Worm (Caenorhabditis elegans) whole organism, L1 larva: ENCODE measurements around the gene dph-1.
A peak's percentile ranks its signal among the peaks of the same experiment; 100 is the strongest.

Source experiments
- C04F5.9 ChIP-seq: sonication (generic microtip); optimal IDR thresholded peaks from 2 replicates; lab custom pipeline; 2016; ENCODE audit warnings: missing genetic modification characterization, missing compliant biosample characterization
- Y116A8C.19 ChIP-seq: sonication (generic microtip); optimal IDR thresholded peaks from 2 replicates; lab custom pipeline; 2016; ENCODE audit warnings: missing compliant biosample characterization, missing genetic modification characterization, borderline replicate concordance
- aha-1 ChIP-seq: fragments of 150-350 bp; optimal IDR thresholded peaks from 2 replicates; lab custom pipeline; 2014; ENCODE audit warnings: missing biosample characterization, missing genetic modification characterization
- aly-2 ChIP-seq: fragments of 150-350 bp; optimal IDR thresholded peaks from 2 replicates; lab custom pipeline; 2014; ENCODE audit warnings: missing biosample characterization, missing genetic modification characterization
- ama-1 ChIP-seq: fragments of 150-350 bp; optimal IDR thresholded peaks from 2 replicates; lab custom pipeline; 2014
- blmp-1 ChIP-seq: fragments of 150-350 bp; optimal IDR thresholded peaks from 2 replicates; lab custom pipeline; 2014; ENCODE audit warnings: missing biosample characterization, missing genetic modification characterization
- ceh-63 ChIP-seq: fragments of 200-800 bp; sonication (Bioruptor generic); optimal IDR thresholded peaks from 2 replicates; lab custom pipeline; 2018; ENCODE audit warnings: mild to moderate bottlenecking, missing genetic modification characterization, missing compliant biosample characterization
- ceh-8 ChIP-seq: fragments of 200-800 bp; sonication (Bioruptor generic); optimal IDR thresholded peaks from 2 replicates; lab custom pipeline; 2018; ENCODE audit warnings: mild to moderate bottlenecking, missing genetic modification characterization, moderate library complexity, missing compliant biosample characterization
- ceh-82 ChIP-seq, 3 experiments: fragments of 150-350 bp in 1 of 3; sonication (generic microtip) in 2 of 3; optimal IDR thresholded peaks; 2 replicates each; lab custom pipeline; 2014 to 2017; ENCODE audit warnings: missing biosample characterization in 3 of 3, missing genetic modification characterization in 3 of 3
- ceh-88 ChIP-seq: fragments of 200-800 bp; sonication (Bioruptor generic); IDR thresholded peaks from 2 replicates; pipeline ENCODE4 v1.3.6; 2022; ENCODE audit warnings: missing genetic modification characterization, missing compliant biosample characterization
- ceh-90 ChIP-seq: sonication (generic microtip); optimal IDR thresholded peaks from 2 replicates; lab custom pipeline; 2016; ENCODE audit warnings: missing genetic modification characterization, missing compliant biosample characterization
- efl-1 ChIP-seq, 4 experiments: fragments of 150-350 bp; optimal IDR thresholded peaks in 3 of 4; peaks in 1 of 4; 1 replicate in 1 of 4; 2 replicates in 3 of 4; lab custom pipeline; 2014; ENCODE audit warnings: missing biosample characterization in 2 of 4, missing genetic modification characterization in 2 of 4, missing genetic modification reagents in 2 of 4
- elt-3 ChIP-seq, 6 experiments: fragments of 150-350 bp in 1 of 6; sonication (generic microtip); optimal IDR thresholded peaks; 2 replicates each; lab custom pipeline; 2017 to 2018; ENCODE audit warnings: missing biosample characterization in 6 of 6, missing genetic modification characterization in 6 of 6, inconsistent platforms in 1 of 6
- ets-5 ChIP-seq: fragments of 200-800 bp; sonication (Bioruptor generic); IDR thresholded peaks from 2 replicates; pipeline ENCODE4 v1.3.6; 2022; ENCODE audit warnings: missing genetic modification characterization, missing compliant biosample characterization
- fkh-10 ChIP-seq: sonication (generic microtip); optimal IDR thresholded peaks from 2 replicates; lab custom pipeline; 2017; ENCODE audit warnings: missing biosample characterization, missing genetic modification reagents, missing genetic modification characterization
- fos-1 ChIP-seq: fragments of 150-350 bp; optimal IDR thresholded peaks from 2 replicates; lab custom pipeline; 2014; ENCODE audit warnings: missing biosample characterization, missing genetic modification characterization
- hlh-4 ChIP-seq: sonication (generic microtip); optimal IDR thresholded peaks from 2 replicates; lab custom pipeline; 2016; ENCODE audit warnings: mild to moderate bottlenecking, missing genetic modification characterization, missing compliant biosample characterization
- hpl-2 ChIP-seq: fragments of 150-350 bp; optimal IDR thresholded peaks from 2 replicates; lab custom pipeline; 2014; ENCODE audit warnings: missing biosample characterization, missing genetic modification reagents, missing genetic modification characterization
- isw-1 ChIP-seq: fragments of 200-800 bp; sonication (Bioruptor generic); IDR thresholded peaks from 2 replicates; pipeline ENCODE4 v1.3.6; 2022; ENCODE audit warnings: missing genetic modification characterization, missing compliant biosample characterization
- jun-1 ChIP-seq: fragments of 150-350 bp; optimal IDR thresholded peaks from 2 replicates; lab custom pipeline; 2014; ENCODE audit warnings: missing biosample characterization, missing genetic modification reagents, missing genetic modification characterization
- lin-13 ChIP-seq: fragments of 150-350 bp; optimal IDR thresholded peaks from 2 replicates; lab custom pipeline; 2014; ENCODE audit warnings: missing biosample characterization, missing genetic modification reagents, missing genetic modification characterization
- lin-14 ChIP-seq: fragments of 200-800 bp; sonication (Bioruptor generic); optimal IDR thresholded peaks from 2 replicates; lab custom pipeline; 2018; ENCODE audit warnings: mild to moderate bottlenecking, missing genetic modification characterization, moderate library complexity, missing compliant biosample characterization
- lin-15B ChIP-seq: fragments of 150-350 bp; sonication (generic microtip); optimal IDR thresholded peaks from 3 replicates; lab custom pipeline; 2014; ENCODE audit warnings: missing biosample characterization, missing genetic modification characterization
- lin-35 ChIP-seq, 2 experiments: fragments of 150-350 bp; optimal IDR thresholded peaks; 2 replicates each; lab custom pipeline; 2014; ENCODE audit warnings: missing biosample characterization in 2 of 2, missing genetic modification characterization in 2 of 2, missing genetic modification reagents in 2 of 2
- lir-3 ChIP-seq: sonication (generic microtip); optimal IDR thresholded peaks from 2 replicates; lab custom pipeline; 2016; ENCODE audit warnings: mild to moderate bottlenecking, missing genetic modification characterization, moderate library complexity, missing compliant biosample characterization; ENCODE audit not compliant: poor library complexity
- lsy-2 ChIP-seq, 2 experiments: fragments of 150-350 bp; optimal IDR thresholded peaks; 2 replicates each; lab custom pipeline; 2014; ENCODE audit warnings: missing biosample characterization in 2 of 2, missing genetic modification characterization in 2 of 2
- mef-2 ChIP-seq: fragments of 150-350 bp; optimal IDR thresholded peaks from 2 replicates; lab custom pipeline; 2014; ENCODE audit warnings: missing biosample characterization, missing genetic modification characterization
- mep-1 ChIP-seq: fragments of 150-350 bp; optimal IDR thresholded peaks from 2 replicates; lab custom pipeline; 2014; ENCODE audit warnings: missing biosample characterization, missing genetic modification characterization
- nhr-11 ChIP-seq: fragments of 150-350 bp; optimal IDR thresholded peaks from 2 replicates; lab custom pipeline; 2014; ENCODE audit warnings: missing biosample characterization, missing genetic modification characterization
- nhr-12 ChIP-seq: sonication (generic microtip); optimal IDR thresholded peaks from 2 replicates; lab custom pipeline; 2017; ENCODE audit warnings: missing biosample characterization, missing genetic modification characterization
- nhr-20 ChIP-seq: sonication (generic microtip); optimal IDR thresholded peaks from 2 replicates; lab custom pipeline; 2016; ENCODE audit warnings: mild to moderate bottlenecking, missing genetic modification characterization, missing compliant biosample characterization
- nhr-237 ChIP-seq: fragments of 150-350 bp; optimal IDR thresholded peaks from 2 replicates; lab custom pipeline; 2014; ENCODE audit warnings: missing biosample characterization, missing genetic modification characterization
- nhr-47 ChIP-seq: sonication (generic microtip); optimal IDR thresholded peaks from 2 replicates; lab custom pipeline; 2016; ENCODE audit warnings: mild to moderate bottlenecking, missing genetic modification characterization, moderate library complexity, missing compliant biosample characterization
- nhr-71 ChIP-seq: sonication (generic microtip); optimal IDR thresholded peaks from 2 replicates; lab custom pipeline; 2016; ENCODE audit warnings: mild to moderate bottlenecking, missing genetic modification characterization, moderate library complexity, missing compliant biosample characterization
- nhr-85 ChIP-seq: sonication (generic microtip); peaks from one replicate; lab custom pipeline; 2016; ENCODE audit warnings: missing genetic modification characterization, inconsistent platforms, missing compliant biosample characterization
- nhr-90 ChIP-seq: sonication (generic microtip); optimal IDR thresholded peaks from 2 replicates; lab custom pipeline; 2016; ENCODE audit warnings: mild to moderate bottlenecking, missing genetic modification characterization, missing compliant biosample characterization; ENCODE audit not compliant: poor library complexity
- pax-3 ChIP-seq: fragments of 200-800 bp; sonication (Bioruptor generic); optimal IDR thresholded peaks from 2 replicates; lab custom pipeline; 2018; ENCODE audit warnings: mild to moderate bottlenecking, missing genetic modification characterization, moderate library complexity, missing compliant biosample characterization
- pqm-1 ChIP-seq: sonication (generic microtip); optimal IDR thresholded peaks from 3 replicates; lab custom pipeline; 2017; ENCODE audit warnings: missing biosample characterization, missing genetic modification characterization
- rnt-1 ChIP-seq: sonication (generic microtip); optimal IDR thresholded peaks from 2 replicates; lab custom pipeline; 2016; ENCODE audit warnings: mild to moderate bottlenecking, missing genetic modification characterization, moderate library complexity, missing compliant biosample characterization
- skn-1 ChIP-seq: fragments of 150-350 bp; optimal IDR thresholded peaks from 2 replicates; lab custom pipeline; 2014; ENCODE audit warnings: missing biosample characterization, missing genetic modification characterization
- snpc-4 ChIP-seq: fragments of 150-350 bp; optimal IDR thresholded peaks from 2 replicates; lab custom pipeline; 2014; ENCODE audit warnings: missing biosample characterization, missing genetic modification characterization
- snu-23 ChIP-seq: sonication (generic microtip); optimal IDR thresholded peaks from 2 replicates; lab custom pipeline; 2016; ENCODE audit warnings: missing genetic modification characterization, missing compliant biosample characterization
- sptf-1 ChIP-seq: fragments of 150-350 bp; optimal IDR thresholded peaks from 2 replicates; lab custom pipeline; 2014; ENCODE audit warnings: missing biosample characterization, missing genetic modification characterization
- sup-37 ChIP-seq: fragments of 200-800 bp; sonication (Bioruptor generic); optimal IDR thresholded peaks from 2 replicates; lab custom pipeline; 2018; ENCODE audit warnings: mild to moderate bottlenecking, missing genetic modification characterization, missing compliant biosample characterization
- swsn-7 ChIP-seq: sonication (generic microtip); optimal IDR thresholded peaks from 2 replicates; lab custom pipeline; 2016; ENCODE audit warnings: missing genetic modification characterization, missing compliant biosample characterization
- unc-30 ChIP-seq: sonication (generic microtip); optimal IDR thresholded peaks from 2 replicates; lab custom pipeline; 2017; ENCODE audit warnings: missing biosample characterization, missing genetic modification characterization
- unc-98 ChIP-seq: fragments of 200-800 bp; sonication (Bioruptor generic); IDR thresholded peaks from 2 replicates; pipeline ENCODE4 v1.3.6; 2022; ENCODE audit warnings: missing genetic modification characterization, missing compliant biosample characterization
- ztf-4 ChIP-seq: fragments of 150-350 bp; optimal IDR thresholded peaks from 2 replicates; lab custom pipeline; 2014; ENCODE audit warnings: missing biosample characterization, missing genetic modification characterization

dph-1 gene

DNA sequence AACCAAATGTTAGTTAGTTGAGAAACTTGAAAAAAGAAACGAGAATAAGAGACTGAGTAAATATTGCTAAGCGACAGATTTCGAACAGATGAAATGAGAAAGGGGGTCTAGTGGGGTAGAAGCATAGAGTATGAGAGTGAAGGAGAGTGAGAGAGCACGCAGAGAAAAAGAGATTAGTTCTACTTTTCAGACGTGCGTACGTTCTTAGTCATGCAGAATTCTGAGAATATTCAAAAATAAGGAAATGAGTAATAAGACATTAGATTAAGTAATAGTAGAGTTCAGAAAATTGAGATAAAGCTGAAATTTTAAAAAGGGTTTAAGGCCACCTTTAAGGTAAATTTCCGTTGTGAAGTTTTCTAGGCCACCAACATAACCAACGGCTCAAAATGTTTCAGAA is 35.7 kb upstream of the dph-1 start (continued):
- TF ChIP-seq lir-3 (tag; lab: Kevin White, UChicago) (no peak), jun-1 (no peak), rnt-1 (tag; lab: Kevin White, UChicago) (no peak), nhr-237 (tag; lab: Kevin White, UChicago) (no peak), nhr-90 (tag; lab: Kevin White, UChicago) (no peak), skn-1 (tag; lab: Kevin White, UChicago) (no peak), ceh-90 (no peak), swsn-7 (tag; lab: Kevin White, UChicago) (peak; percentile 34), ceh-63 (no peak), lin-14 (GFP tag; lab: Kevin White, UChicago) (peak; percentile 47), sptf-1 (tag; lab: Kevin White, UChicago) (no peak), ztf-4 (tag; lab: Kevin White, UChicago) (no peak), isw-1 (GFP tag; lab: Robert Waterston, UW) (no peak), ets-5 (GFP tag; lab: Robert Waterston, UW) (no peak), snpc-4 (tag; lab: Kevin White, UChicago) (no peak), unc-98 (GFP tag; lab: Robert Waterston, UW) (no peak), ama-1 (lab: Kevin White, UChicago) (no peak), nhr-20 (tag; lab: Kevin White, UChicago) (no peak), unc-30 (tag; lab: Kevin White, UChicago) (no peak), ceh-88 (GFP tag; lab: Robert Waterston, UW) (no peak), sup-37 (GFP tag; lab: Kevin White, UChicago) (no peak), fos-1 (tag; lab: Kevin White, UChicago) (no peak), lsy-2 (tag; optimal IDR thresholded peaks at IDR 0.05; lab: Kevin White, UChicago) (peak; percentile 13 to 18), pqm-1 (no peak), nhr-71 (tag; lab: Kevin White, UChicago) (peak; percentile 59)

DNA sequence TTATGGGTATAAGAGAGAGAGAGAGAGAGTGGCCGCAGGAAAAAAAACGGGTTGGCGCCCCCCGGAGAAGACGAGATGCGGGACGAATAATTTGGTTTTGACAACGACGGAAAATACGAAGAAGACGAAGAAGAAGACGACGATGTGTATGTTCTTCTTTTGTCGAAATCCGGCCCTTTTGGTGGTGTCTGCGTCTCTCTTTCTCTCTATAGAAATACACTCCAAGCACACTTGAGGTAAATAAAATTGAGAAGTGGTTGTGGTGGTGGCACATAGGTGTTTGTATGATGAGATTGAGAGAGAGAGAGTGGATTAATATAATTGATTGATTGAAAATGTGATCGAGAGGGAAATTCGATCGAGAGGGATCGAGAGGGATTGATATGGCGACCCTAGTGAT is 33.8 kb upstream of the dph-1 start:
- TF ChIP-seq hpl-2 (no peak), nhr-12 (no peak), nhr-85 (tag; lab: Kevin White, UChicago) (peak; percentile 78), nhr-47 (tag; lab: Kevin White, UChicago) (peak; percentile 36), fkh-10 (peak; percentile 17), skn-1 (tag; lab: Kevin White, UChicago) (peak; percentile 20), lin-14 (GFP tag; lab: Kevin White, UChicago) (peak; percentile 90), ceh-82 (tag; optimal IDR thresholded peaks at IDR 0.05; lab: Kevin White, UChicago) (no peak), nhr-11 (tag; lab: Kevin White, UChicago) (no peak), efl-1 (optimal IDR thresholded peaks at IDR 0.05; lab: Kevin White, UChicago) (peak in 1 of 2 experiments; percentile 18), efl-1 (GFP tag; optimal IDR thresholded peaks at IDR 0.05 in 1 of 2; lab: Kevin White, UChicago) (peak in 1 of 2 experiments; percentile 85), aly-2 (tag; lab: Kevin White, UChicago) (no peak), lsy-2 (tag; optimal IDR thresholded peaks at IDR 0.05; lab: Kevin White, UChicago) (peak; percentile 13 to 48), blmp-1 (tag; lab: Kevin White, UChicago) (peak; percentile 86), Y116A8C.19 (no peak), ets-5 (GFP tag; lab: Robert Waterston, UW) (no peak), lin-35 (GFP tag; optimal IDR thresholded peaks at IDR 0.05; lab: Kevin White, UChicago) (peak; percentile 17 to 30), pax-3 (no peak), hlh-4 (no peak), nhr-237 (tag; lab: Kevin White, UChicago) (no peak), swsn-7 (tag; lab: Kevin White, UChicago) (peak; percentile 13), ama-1 (lab: Kevin White, UChicago) (no peak), mef-2 (tag; lab: Kevin White, UChicago) (no peak), unc-30 (tag; lab: Kevin White, UChicago) (no peak), lin-15B (tag; lab: Kevin White, UChicago) (no peak), elt-3 (tag; optimal IDR thresholded peaks at IDR 0.05; lab: Kevin White, UChicago) (peak in 1 of 6 experiments; percentile 24), snu-23 (GFP tag; lab: Kevin White, UChicago) (peak; percentile 50), nhr-20 (tag; lab: Kevin White, UChicago) (peak; percentile 48), C04F5.9 (tag; lab: Kevin White, UChicago) (no peak), lin-13 (GFP tag; lab: Kevin White, UChicago) (peak; percentile 25), fos-1 (tag; lab: Kevin White, UChicago) (peak; percentile 13), ceh-8 (GFP tag; lab: Kevin White, UChicago) (no peak), nhr-71 (tag; lab: Kevin White, UChicago) (peak; percentile 41), aha-1 (tag; lab: Kevin White, UChicago) (no peak), lir-3 (tag; lab: Kevin White, UChicago) (no peak), mep-1 (tag; lab: Kevin White, UChicago) (peak; percentile 28)
- TF ChIP-seq, all 84 proteins: peak for 17
